Worm (Caenorhabditis elegans): ENCODE measurements around the gene Y73F8A.26.
"Not testable (repeated sequence)": the region's sequence is repeated elsewhere in the genome, so short reads cannot be mapped to it uniquely, and the experiment has no call there.

ce11 chrIV:15521342-15521741 lies 47.9 kb downstream of the Y73F8A.26 start, which contains the start of gene Y73F8A.32:
- TF ChIP-seq unc-62 (GFP tag; optimal IDR thresholded peaks at IDR 0.05); nhr-76 (tag; optimal IDR thresholded peaks at IDR 0.05); unc-39 (tag; optimal IDR thresholded peaks at IDR 0.05); ces-1 (GFP tag; optimal IDR thresholded peaks at IDR 0.05); elt-1 (tag; optimal IDR thresholded peaks at IDR 0.05; ENCODE audit: borderline replicate concordance, insufficient read depth); elt-3 (tag; optimal IDR thresholded peaks at IDR 0.05); cnd-1 (tag; optimal IDR thresholded peaks at IDR 0.05): not testable (repeated sequence)
